1 fruit fly cellular context compared by ENCODE assay signal in the genomic region with DNA sequence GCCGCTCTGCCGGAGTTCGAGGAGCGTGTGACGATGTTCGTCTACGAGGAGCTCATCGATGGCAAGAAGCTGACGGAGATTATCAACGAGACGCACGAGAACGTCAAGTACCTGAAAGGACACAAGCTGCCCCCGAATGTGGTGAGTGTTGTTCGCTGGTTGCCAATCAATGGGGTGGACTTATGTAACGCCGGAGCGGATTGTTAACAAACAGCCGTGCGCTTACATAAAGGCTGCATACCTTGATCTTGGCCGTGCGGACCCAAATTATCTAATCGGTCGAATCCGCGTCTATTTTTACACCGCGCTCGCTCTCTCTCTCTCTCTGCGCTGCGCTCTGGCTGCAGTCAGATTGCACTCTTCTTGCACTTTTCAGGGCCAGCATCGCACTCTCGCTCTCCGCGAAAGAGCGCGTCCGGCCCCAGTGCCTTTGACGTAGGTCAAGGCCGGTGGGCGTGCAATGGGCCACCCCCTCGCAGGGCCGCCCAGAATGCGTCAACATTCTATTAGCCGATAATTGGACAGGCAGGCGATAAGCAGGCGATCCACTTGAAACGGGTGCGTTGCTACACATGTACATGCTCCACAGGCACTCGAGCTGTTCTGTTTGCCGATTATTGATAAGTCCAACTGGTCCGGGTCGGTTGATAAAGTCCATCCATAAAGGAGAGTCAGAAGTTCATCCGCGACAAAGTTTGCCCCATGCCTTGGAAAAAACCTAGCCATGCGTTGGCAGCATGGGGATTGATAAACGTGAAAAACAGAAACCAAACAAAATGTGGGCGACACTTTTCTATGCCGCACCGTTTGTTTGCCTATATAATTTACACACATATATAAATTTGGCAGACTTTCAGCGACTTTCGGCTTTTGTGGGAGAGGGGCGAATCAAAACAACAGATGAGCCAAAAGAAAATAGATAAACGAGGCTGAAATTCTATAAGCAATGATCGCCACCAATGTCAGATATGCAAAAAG.
TF ChIP-seq lines count a peak whose summit lies in the region.

No protein-coding gene starts in this region.

TF ChIP-seq in whole organism, embryonic, 481 proteins besides CTCF, POLR2A, EP300 and RAD21 (continued from another document and continues in another):
- TF ChIP-seq ro (GFP tag; IDR thresholded peaks at IDR 0.05; lab: Robert Waterston, UW) (no peak), tll (GFP tag; optimal IDR thresholded peaks at IDR 0.05; lab: Kevin White, UChicago) (no peak), ERR (GFP tag; optimal IDR thresholded peaks at IDR 0.05; lab: Kevin White, UChicago) (peak; percentile 70), Lim3 (GFP tag; IDR thresholded peaks at IDR 0.05; lab: Robert Waterston, UW) (no peak), Mes4 (GFP tag; optimal IDR thresholded peaks at IDR 0.05; lab: Kevin White, UChicago) (no peak), ab (GFP tag; optimal IDR thresholded peaks at IDR 0.05; lab: Kevin White, UChicago) (no peak), fu2 (GFP tag; optimal IDR thresholded peaks at IDR 0.05; lab: Kevin White, UChicago) (no peak), seq (GFP tag; IDR thresholded peaks at IDR 0.05; lab: Robert Waterston, UW) (no peak), mld (GFP tag; IDR thresholded peaks at IDR 0.05; lab: Robert Waterston, UW; ENCODE audit: partially characterized antibody) (no peak), vfl (GFP tag; optimal IDR thresholded peaks at IDR 0.05; lab: Kevin White, UChicago) (no peak), insv (GFP tag; optimal IDR thresholded peaks at IDR 0.05; lab: Kevin White, UChicago) (no peak), sens (GFP tag; lab: Kevin White, UChicago) (no peak), CG4404 (GFP tag; IDR thresholded peaks at IDR 0.05; lab: Robert Waterston, UW) (no peak), hb (GFP tag; IDR thresholded peaks at IDR 0.05; lab: Robert Waterston, UW; ENCODE audit: partially characterized antibody) (no peak), CG8281 (tag; optimal IDR thresholded peaks at IDR 0.05; lab: Kevin White, UChicago) (no peak), Chrac-16 (GFP tag; optimal IDR thresholded peaks at IDR 0.05; lab: Kevin White, UChicago) (no peak), Hsf (GFP tag; optimal IDR thresholded peaks at IDR 0.05; lab: Kevin White, UChicago) (no peak), Vsx1 (GFP tag; optimal IDR thresholded peaks at IDR 0.05; lab: Kevin White, UChicago) (peak; percentile 95), Hmr (GFP tag; optimal IDR thresholded peaks at IDR 0.05; lab: Kevin White, UChicago) (no peak), CG31388 (GFP tag; optimal IDR thresholded peaks at IDR 0.05; lab: Kevin White, UChicago) (no peak), Asciz (GFP tag; optimal IDR thresholded peaks at IDR 0.05; lab: Kevin White, UChicago) (no peak), Trl (optimal IDR thresholded peaks at IDR 0.05; lab: Kevin White, UChicago) (peak in 1 of 2 experiments; percentile 87), Trl (GFP tag; optimal IDR thresholded peaks at IDR 0.05; lab: Kevin White, UChicago) (peak; percentile 3), kah (GFP tag; optimal IDR thresholded peaks at IDR 0.05; lab: Kevin White, UChicago) (no peak), wor (GFP tag; IDR thresholded peaks at IDR 0.05; lab: Robert Waterston, UW) (no peak), CG10147 (GFP tag; optimal IDR thresholded peaks at IDR 0.05; lab: Kevin White, UChicago) (no peak), CG11398 (GFP tag; optimal IDR thresholded peaks at IDR 0.05; lab: Kevin White, UChicago) (no peak), tgo (GFP tag; IDR thresholded peaks at IDR 0.05; lab: Robert Waterston, UW) (no peak), cwo (GFP tag; optimal IDR thresholded peaks at IDR 0.05; lab: Kevin White, UChicago) (peak; percentile 95), bsh (GFP tag; optimal IDR thresholded peaks at IDR 0.05; lab: Kevin White, UChicago) (peak in 1 of 2 experiments; percentile 23), CG31365 (tag; optimal IDR thresholded peaks at IDR 0.05; lab: Kevin White, UChicago) (no peak), CHES-1-like (GFP tag; optimal IDR thresholded peaks at IDR 0.05; lab: Kevin White, UChicago) (no peak), croc (GFP tag; conservative IDR thresholded peaks at IDR 0.05; lab: Robert Waterston, UW) (no peak), CG34224 (GFP tag; IDR thresholded peaks at IDR 0.05; lab: Robert Waterston, UW; ENCODE audit: partially characterized antibody) (no peak; the same call in 2 of the 3 replicates), Abd-B (GFP tag; optimal IDR thresholded peaks at IDR 0.05; lab: Kevin White, UChicago) (no peak), pfk (GFP tag; optimal IDR thresholded peaks at IDR 0.05; lab: Kevin White, UChicago) (no peak), gro (GFP tag; optimal IDR thresholded peaks at IDR 0.05; lab: Kevin White, UChicago) (peak; percentile 67), NC2β (GFP tag; optimal IDR thresholded peaks at IDR 0.05; lab: Kevin White, UChicago) (no peak), abd-A (tag; optimal IDR thresholded peaks at IDR 0.05; lab: Kevin White, UChicago) (no peak), CG16779 (GFP tag; IDR thresholded peaks at IDR 0.05; lab: Robert Waterston, UW) (no peak), sqz (GFP tag; optimal IDR thresholded peaks at IDR 0.05; lab: Kevin White, UChicago) (no peak), stc (GFP tag; IDR thresholded peaks at IDR 0.05; lab: Robert Waterston, UW) (no peak), MESR4 (GFP tag; optimal IDR thresholded peaks at IDR 0.05; lab: Kevin White, UChicago) (no peak), Atf3 (GFP tag; optimal IDR thresholded peaks at IDR 0.05; lab: Kevin White, UChicago) (no peak), CG9609 (GFP tag; optimal IDR thresholded peaks at IDR 0.05; lab: Kevin White, UChicago) (no peak), h (optimal IDR thresholded peaks at IDR 0.05; lab: Kevin White, UChicago) (no peak), CG3407 (GFP tag; optimal IDR thresholded peaks at IDR 0.05; lab: Kevin White, UChicago) (no peak), CG10654 (GFP tag; optimal IDR thresholded peaks at IDR 0.05; lab: Kevin White, UChicago) (no peak), pros (GFP tag; optimal IDR thresholded peaks at IDR 0.05; lab: Kevin White, UChicago) (no peak), CG33557 (GFP tag; optimal IDR thresholded peaks at IDR 0.05; lab: Kevin White, UChicago) (no peak), wek (GFP tag; optimal IDR thresholded peaks at IDR 0.05; lab: Kevin White, UChicago) (no peak), zf30C (GFP tag; optimal IDR thresholded peaks at IDR 0.05; lab: Kevin White, UChicago) (no peak), eyg (GFP tag; optimal IDR thresholded peaks at IDR 0.05; lab: Kevin White, UChicago) (no peak), gfzf (GFP tag; optimal IDR thresholded peaks at IDR 0.05; lab: Kevin White, UChicago) (no peak), unpg (GFP tag; optimal IDR thresholded peaks at IDR 0.05; lab: Kevin White, UChicago) (no peak), twi (tag; optimal IDR thresholded peaks at IDR 0.05; lab: Kevin White, UChicago) (peak; percentile 55), CG30403 (GFP tag; optimal IDR thresholded peaks at IDR 0.05; lab: Kevin White, UChicago) (no peak), hkb (optimal IDR thresholded peaks at IDR 0.05; lab: Kevin White, UChicago) (no peak), hkb (GFP tag; IDR thresholded peaks at IDR 0.05; lab: Robert Waterston, UW) (peak; percentile 63; the same call in 1 of the 2 replicates), Fer3 (tag; optimal IDR thresholded peaks at IDR 0.05; lab: Kevin White, UChicago) (no peak), Antp (GFP tag; optimal IDR thresholded peaks at IDR 0.05; lab: Kevin White, UChicago) (no peak), MTF-1 (GFP tag; optimal IDR thresholded peaks at IDR 0.05; lab: Kevin White, UChicago; ENCODE audit: borderline replicate concordance) (no peak), Fer2 (tag; optimal IDR thresholded peaks at IDR 0.05; lab: Kevin White, UChicago) (no peak), CG11085 (GFP tag; IDR thresholded peaks at IDR 0.05; lab: Robert Waterston, UW) (no peak), CG15514 (GFP tag; optimal IDR thresholded peaks at IDR 0.05; lab: Kevin White, UChicago) (no peak), CG17829 (tag; optimal IDR thresholded peaks at IDR 0.05; lab: Kevin White, UChicago) (no peak), CG12942 (GFP tag; optimal IDR thresholded peaks at IDR 0.05; lab: Kevin White, UChicago) (no peak), TFAM (GFP tag; optimal IDR thresholded peaks at IDR 0.05; lab: Kevin White, UChicago) (no peak), CG7271 (tag; optimal IDR thresholded peaks at IDR 0.05; lab: Kevin White, UChicago) (no peak), CG32532 (GFP tag; IDR thresholded peaks at IDR 0.05; lab: Robert Waterston, UW) (no peak), CG18599 (GFP tag; optimal IDR thresholded peaks at IDR 0.05; lab: Kevin White, UChicago) (no peak), CG30431 (GFP tag; optimal IDR thresholded peaks at IDR 0.05; lab: Kevin White, UChicago) (no peak), CG5180 (GFP tag; optimal IDR thresholded peaks at IDR 0.05; lab: Kevin White, UChicago) (no peak), so (GFP tag; IDR thresholded peaks at IDR 0.05; lab: Robert Waterston, UW) (peak; percentile 42; the same call in 1 of the 3 replicates), CG4707 (GFP tag; optimal IDR thresholded peaks at IDR 0.05; lab: Kevin White, UChicago) (no peak), Gug (GFP tag; IDR thresholded peaks at IDR 0.05; lab: Robert Waterston, UW) (no peak), fd96Cb (tag; optimal IDR thresholded peaks at IDR 0.05; lab: Kevin White, UChicago) (no peak), Sry-δ (GFP tag; optimal IDR thresholded peaks at IDR 0.05; lab: Kevin White, UChicago) (no peak), crc (GFP tag; optimal IDR thresholded peaks at IDR 0.05; lab: Kevin White, UChicago) (no peak), HLHmδ (GFP tag; optimal IDR thresholded peaks at IDR 0.05; lab: Kevin White, UChicago) (no peak), CG8359 (GFP tag; optimal IDR thresholded peaks at IDR 0.05; lab: Kevin White, UChicago; ENCODE audit: borderline replicate concordance) (no peak), z (GFP tag; IDR thresholded peaks at IDR 0.05; lab: Robert Waterston, UW) (no peak), GATAe (GFP tag; conservative IDR thresholded peaks at IDR 0.05; lab: Robert Waterston, UW) (no peak; the same call in 1 of the 2 replicates), CG2875 (GFP tag; optimal IDR thresholded peaks at IDR 0.05; lab: Kevin White, UChicago) (no peak), CG10321 (GFP tag; IDR thresholded peaks at IDR 0.05; lab: Robert Waterston, UW) (no peak), onecut (GFP tag; IDR thresholded peaks at IDR 0.05; lab: Robert Waterston, UW) (peak; percentile 18; the same call in 1 of the 2 replicates), danr (GFP tag; IDR thresholded peaks at IDR 0.05; lab: Robert Waterston, UW) (no peak), dmrt11E (tag; optimal IDR thresholded peaks at IDR 0.05; lab: Kevin White, UChicago) (no peak), Sin3A (optimal IDR thresholded peaks at IDR 0.05; lab: Kevin White, UChicago) (no peak), CG12236 (GFP tag; optimal IDR thresholded peaks at IDR 0.05; lab: Kevin White, UChicago) (no peak), CG4328 (GFP tag; optimal IDR thresholded peaks at IDR 0.05; lab: Kevin White, UChicago) (no peak), CG6854 (GFP tag; optimal IDR thresholded peaks at IDR 0.05; lab: Kevin White, UChicago) (no peak), salm (tag; optimal IDR thresholded peaks at IDR 0.05; lab: Kevin White, UChicago) (peak; percentile 25), Side (GFP tag; optimal IDR thresholded peaks at IDR 0.05; lab: Kevin White, UChicago) (no peak), gsb-n (tag; optimal IDR thresholded peaks at IDR 0.05; lab: Kevin White, UChicago) (no peak), phol (tag; optimal IDR thresholded peaks at IDR 0.05; lab: Kevin White, UChicago) (no peak), hbn (GFP tag; IDR thresholded peaks at IDR 0.05; lab: Robert Waterston, UW; ENCODE audit: partially characterized antibody) (no peak), CG18262 (tag; optimal IDR thresholded peaks at IDR 0.05; lab: Kevin White, UChicago) (no peak), gem (tag; optimal IDR thresholded peaks at IDR 0.05; lab: Kevin White, UChicago) (no peak), CG4617 (GFP tag; optimal IDR thresholded peaks at IDR 0.05; lab: Kevin White, UChicago; ENCODE audit: borderline replicate concordance) (no peak), CG10366 (GFP tag; IDR thresholded peaks at IDR 0.05; lab: Robert Waterston, UW) (no peak), Elba2 (GFP tag; optimal IDR thresholded peaks at IDR 0.05; lab: Kevin White, UChicago) (no peak), Doc3 (GFP tag; IDR thresholded peaks at IDR 0.05; lab: Robert Waterston, UW; ENCODE audit: partially characterized antibody) (no peak), CG12155 (GFP tag; optimal IDR thresholded peaks at IDR 0.05; lab: Kevin White, UChicago) (no peak), Oli (tag; optimal IDR thresholded peaks at IDR 0.05; lab: Kevin White, UChicago) (no peak), Spps (tag; optimal IDR thresholded peaks at IDR 0.05; lab: Kevin White, UChicago) (no peak), gcm2 (GFP tag; optimal IDR thresholded peaks at IDR 0.05; lab: Kevin White, UChicago) (no peak), vnd (GFP tag; IDR thresholded peaks at IDR 0.05; lab: Robert Waterston, UW; ENCODE audit: partially characterized antibody) (peak; percentile 74; the same call in 2 of the 3 replicates), toy (GFP tag; IDR thresholded peaks at IDR 0.05; lab: Robert Waterston, UW) (no peak), tna (GFP tag; IDR thresholded peaks at IDR 0.05; lab: Robert Waterston, UW; ENCODE audit: partially characterized antibody) (no peak), nerfin-2 (GFP tag; IDR thresholded peaks at IDR 0.05; lab: Robert Waterston, UW; ENCODE audit: partially characterized antibody) (no peak), B-H2 (GFP tag; optimal IDR thresholded peaks at IDR 0.05; lab: Kevin White, UChicago) (peak; percentile 48), NK7.1 (GFP tag; optimal IDR thresholded peaks at IDR 0.05; lab: Kevin White, UChicago) (no peak), emc (GFP tag; optimal IDR thresholded peaks at IDR 0.05; lab: Kevin White, UChicago) (no peak), CG11456 (GFP tag; IDR thresholded peaks at IDR 0.05; lab: Robert Waterston, UW) (no peak; the same call in 2 of the 3 replicates), CG15696 (tag; optimal IDR thresholded peaks at IDR 0.05; lab: Kevin White, UChicago) (no peak), fd3F (GFP tag; optimal IDR thresholded peaks at IDR 0.05; lab: Kevin White, UChicago) (no peak), CG11723 (GFP tag; optimal IDR thresholded peaks at IDR 0.05; lab: Kevin White, UChicago) (no peak), sima (GFP tag; optimal IDR thresholded peaks at IDR 0.05; lab: Kevin White, UChicago) (no peak), H2.0 (GFP tag; IDR thresholded peaks at IDR 0.05; lab: Robert Waterston, UW) (peak; percentile 45), trh (GFP tag; optimal IDR thresholded peaks at IDR 0.05; lab: Kevin White, UChicago) (no peak), zen (tag; optimal IDR thresholded peaks at IDR 0.05; lab: Kevin White, UChicago) (no peak), E2f1 (GFP tag; IDR thresholded peaks at IDR 0.05; lab: Robert Waterston, UW) (no peak), slbo (GFP tag; IDR thresholded peaks at IDR 0.05; lab: Robert Waterston, UW) (no peak)
